Fruit fly (Drosophila melanogaster): ENCODE results near the gene CG43740.

The CG43740 gene

DNA sequence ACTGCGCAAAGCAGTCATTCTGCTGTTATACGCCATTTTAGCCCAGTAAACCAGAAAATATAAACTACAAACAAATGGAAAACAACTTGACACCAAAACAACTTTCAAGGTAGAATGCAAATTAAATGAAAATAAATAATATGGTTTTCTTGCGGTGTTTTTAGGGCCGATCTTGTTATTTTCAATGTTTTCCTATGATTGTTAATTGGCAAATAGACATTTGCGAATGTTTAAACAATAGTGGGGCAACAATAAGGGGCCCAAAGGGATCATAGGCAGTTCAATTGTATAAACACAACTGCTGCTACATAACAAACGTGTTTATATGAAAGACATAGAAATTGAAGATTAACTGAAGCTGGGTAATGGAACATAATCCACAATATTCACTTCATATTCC, 63.4 kb downstream of the CG43740 start (continued):
- no peak for TF ChIP-seq CG15073 (GFP tag; optimal IDR thresholded peaks at IDR 0.05)
- TF ChIP-seq vnd (GFP tag; IDR thresholded peaks at IDR 0.05; ENCODE audit: partially characterized antibody): no peak
- no peak for TF ChIP-seq CG6254 (GFP tag; optimal IDR thresholded peaks at IDR 0.05)
- TF ChIP-seq CG12769 (tag; optimal IDR thresholded peaks at IDR 0.05): peak; percentile 11
- no peak for TF ChIP-seq Dbx (GFP tag; IDR thresholded peaks at IDR 0.05)
- no peak for TF ChIP-seq CG8281 (tag; optimal IDR thresholded peaks at IDR 0.05)
- TF ChIP-seq Med (GFP tag): peak; percentile 37
- TF ChIP-seq CG13296 (GFP tag; optimal IDR thresholded peaks at IDR 0.05): peak; percentile 25
- no peak for TF ChIP-seq CG12071 (GFP tag; optimal IDR thresholded peaks at IDR 0.05)
- TF ChIP-seq slbo (GFP tag; IDR thresholded peaks at IDR 0.05): no peak
- no peak for TF ChIP-seq Dfd (GFP tag; optimal IDR thresholded peaks at IDR 0.05)
- no peak for TF ChIP-seq CG4617 (GFP tag; optimal IDR thresholded peaks at IDR 0.05; ENCODE audit: borderline replicate concordance)
- no peak for TF ChIP-seq CG15601 (tag; optimal IDR thresholded peaks at IDR 0.05)
- no peak for TF ChIP-seq ara (GFP tag; IDR thresholded peaks at IDR 0.05)
- peak; percentile 1 for TF ChIP-seq CG12659 (GFP tag; optimal IDR thresholded peaks at IDR 0.05)
- TF ChIP-seq CG11695 (GFP tag; IDR thresholded peaks at IDR 0.05): 0 out of 3 replicates have a peak, but pooled peaks have one; percentile 16
- peak; percentile 13 for TF ChIP-seq CG15514 (GFP tag; optimal IDR thresholded peaks at IDR 0.05)
- TF ChIP-seq Usf (GFP tag; optimal IDR thresholded peaks at IDR 0.05): no peak
- no peak for TF ChIP-seq tup (GFP tag; optimal IDR thresholded peaks at IDR 0.05)
- TF ChIP-seq Hmr (GFP tag; optimal IDR thresholded peaks at IDR 0.05): peak; percentile 30

Data from whole organism, embryonic.